Fruit fly (Drosophila melanogaster): ENCODE data around the gene Madm.

Madm gene

dm6 chr3R:5694461-5694860 lies 47.8 kb upstream of the Madm start:
- no peak for TF ChIP-seq sisA (GFP tag; IDR thresholded peaks at IDR 0.05)
- TF ChIP-seq CG10979 (tag; optimal IDR thresholded peaks at IDR 0.05) = peak; percentile 2
- TF ChIP-seq CG1603 (tag; optimal IDR thresholded peaks at IDR 0.05) = peak; percentile 52
- TF ChIP-seq CG6254 (GFP tag; optimal IDR thresholded peaks at IDR 0.05) = peak; percentile 25
- peak; percentile 49 for TF ChIP-seq Blimp-1 (GFP tag; optimal IDR thresholded peaks at IDR 0.05)
- TF ChIP-seq CG11504 (tag; optimal IDR thresholded peaks at IDR 0.05) = peak; percentile 28
- peak; percentile 58; the same call in 1 of the 3 replicates for TF ChIP-seq ci (GFP tag; IDR thresholded peaks at IDR 0.05)
- no peak for TF ChIP-seq twi (tag; optimal IDR thresholded peaks at IDR 0.05)
- TF ChIP-seq Pdp1 (GFP tag; optimal IDR thresholded peaks at IDR 0.05) = no peak
- TF ChIP-seq ranshi (GFP tag; IDR thresholded peaks at IDR 0.05) = 0 out of 2 replicates have a peak, but pooled peaks have one; percentile 12
- peak; percentile 12 for TF ChIP-seq Asciz (GFP tag; optimal IDR thresholded peaks at IDR 0.05)
- peak; percentile 29 for TF ChIP-seq CG18262 (tag; optimal IDR thresholded peaks at IDR 0.05)
- TF ChIP-seq CG13287 (GFP tag; IDR thresholded peaks at IDR 0.05; ENCODE audit: partially characterized antibody) = no peak
- peak; percentile 27 for TF ChIP-seq CG2712 (tag; optimal IDR thresholded peaks at IDR 0.05)
- TF ChIP-seq CG4424 (GFP tag; optimal IDR thresholded peaks at IDR 0.05) = peak; percentile 1
- TF ChIP-seq CG8388 (GFP tag; optimal IDR thresholded peaks at IDR 0.05) = peak; percentile 12
- TF ChIP-seq Sox102F (GFP tag; optimal IDR thresholded peaks at IDR 0.05) = peak; percentile 43
- 0 out of 2 replicates have a peak, but pooled peaks have one; percentile 28 for TF ChIP-seq Xrp1 (GFP tag; IDR thresholded peaks at IDR 0.05)
- peak; percentile 24 for TF ChIP-seq unpg (GFP tag; optimal IDR thresholded peaks at IDR 0.05)
- TF ChIP-seq Awh (GFP tag; IDR thresholded peaks at IDR 0.05) = 0 out of 2 replicates have a peak, but pooled peaks have one; percentile 9
- peak; percentile 20 for TF ChIP-seq phol (tag; optimal IDR thresholded peaks at IDR 0.05)
- TF ChIP-seq bsh (GFP tag; optimal IDR thresholded peaks at IDR 0.05) = peak in 1 of 2 experiments; percentile 10
- TF ChIP-seq pho (GFP tag; optimal IDR thresholded peaks at IDR 0.05) = no peak
- TF ChIP-seq Hr51 (GFP tag; optimal IDR thresholded peaks at IDR 0.05) = peak in 1 of 2 experiments; percentile 9
- TF ChIP-seq Drgx (GFP tag; IDR thresholded peaks at IDR 0.05) = peak; percentile 83
- TF ChIP-seq ATbp (GFP tag; optimal IDR thresholded peaks at IDR 0.05) = peak; percentile 5
- TF ChIP-seq fd96Cb (tag; optimal IDR thresholded peaks at IDR 0.05) = no peak

dm6 chr3R:5696384-5696783 lies 45.9 kb upstream of the Madm start:
- peak; percentile 62 for TF ChIP-seq phol (tag; optimal IDR thresholded peaks at IDR 0.05)
- no peak for TF ChIP-seq tin (GFP tag; optimal IDR thresholded peaks at IDR 0.05)
- peak; percentile 61 for TF ChIP-seq abd-A (tag; optimal IDR thresholded peaks at IDR 0.05)
- TF ChIP-seq CG11695 (GFP tag; IDR thresholded peaks at IDR 0.05) = no peak
- peak; percentile 25 for TF ChIP-seq Deaf1 (tag; optimal IDR thresholded peaks at IDR 0.05)
- TF ChIP-seq CG6765 (GFP tag; optimal IDR thresholded peaks at IDR 0.05) = peak; percentile 43
- TF ChIP-seq onecut (GFP tag; IDR thresholded peaks at IDR 0.05) = 0 out of 2 replicates have a peak, but pooled peaks have one; percentile 12
- peak; percentile 35 for TF ChIP-seq Hmr (GFP tag; optimal IDR thresholded peaks at IDR 0.05)
- TF ChIP-seq Fer1 (GFP tag; optimal IDR thresholded peaks at IDR 0.05) = peak; percentile 75
- 0 out of 2 replicates have a peak, but pooled peaks have one; percentile 20 for TF ChIP-seq CG4360 (GFP tag; IDR thresholded peaks at IDR 0.05)
- no peak for TF ChIP-seq shn (GFP tag; optimal IDR thresholded peaks at IDR 0.05)
- TF ChIP-seq CG17385 (GFP tag; optimal IDR thresholded peaks at IDR 0.05) = peak; percentile 3
- peak; percentile 65 for TF ChIP-seq Ets97D (GFP tag; optimal IDR thresholded peaks at IDR 0.05)
- TF ChIP-seq Sox100B (GFP tag; optimal IDR thresholded peaks at IDR 0.05) = peak; percentile 3
- no peak for TF ChIP-seq btn (GFP tag; optimal IDR thresholded peaks at IDR 0.05)
- TF ChIP-seq dpn (GFP tag; optimal IDR thresholded peaks at IDR 0.05) = no peak
- TF ChIP-seq CG18599 (GFP tag; optimal IDR thresholded peaks at IDR 0.05) = peak; percentile 48
- TF ChIP-seq ci (GFP tag; IDR thresholded peaks at IDR 0.05) = peak; percentile 67
- TF ChIP-seq CG6272 (GFP tag; IDR thresholded peaks at IDR 0.05) = no peak
- peak; percentile 24 for TF ChIP-seq CG15514 (GFP tag; optimal IDR thresholded peaks at IDR 0.05)
- TF ChIP-seq wor (GFP tag; IDR thresholded peaks at IDR 0.05) = no peak
- TF ChIP-seq CG2116 (GFP tag; optimal IDR thresholded peaks at IDR 0.05) = no peak
- TF ChIP-seq lov (optimal IDR thresholded peaks at IDR 0.05) = no peak
- TF ChIP-seq lov (GFP tag; IDR thresholded peaks at IDR 0.05) = 0 out of 3 replicates have a peak, but pooled peaks have one; percentile 41
- peak; percentile 13 for TF ChIP-seq CG10543 (GFP tag; optimal IDR thresholded peaks at IDR 0.05)

All from whole organism, embryonic.